Worm (Caenorhabditis elegans): ENCODE data around the gene R11H6.2.

R11H6.2 gene

DNA sequence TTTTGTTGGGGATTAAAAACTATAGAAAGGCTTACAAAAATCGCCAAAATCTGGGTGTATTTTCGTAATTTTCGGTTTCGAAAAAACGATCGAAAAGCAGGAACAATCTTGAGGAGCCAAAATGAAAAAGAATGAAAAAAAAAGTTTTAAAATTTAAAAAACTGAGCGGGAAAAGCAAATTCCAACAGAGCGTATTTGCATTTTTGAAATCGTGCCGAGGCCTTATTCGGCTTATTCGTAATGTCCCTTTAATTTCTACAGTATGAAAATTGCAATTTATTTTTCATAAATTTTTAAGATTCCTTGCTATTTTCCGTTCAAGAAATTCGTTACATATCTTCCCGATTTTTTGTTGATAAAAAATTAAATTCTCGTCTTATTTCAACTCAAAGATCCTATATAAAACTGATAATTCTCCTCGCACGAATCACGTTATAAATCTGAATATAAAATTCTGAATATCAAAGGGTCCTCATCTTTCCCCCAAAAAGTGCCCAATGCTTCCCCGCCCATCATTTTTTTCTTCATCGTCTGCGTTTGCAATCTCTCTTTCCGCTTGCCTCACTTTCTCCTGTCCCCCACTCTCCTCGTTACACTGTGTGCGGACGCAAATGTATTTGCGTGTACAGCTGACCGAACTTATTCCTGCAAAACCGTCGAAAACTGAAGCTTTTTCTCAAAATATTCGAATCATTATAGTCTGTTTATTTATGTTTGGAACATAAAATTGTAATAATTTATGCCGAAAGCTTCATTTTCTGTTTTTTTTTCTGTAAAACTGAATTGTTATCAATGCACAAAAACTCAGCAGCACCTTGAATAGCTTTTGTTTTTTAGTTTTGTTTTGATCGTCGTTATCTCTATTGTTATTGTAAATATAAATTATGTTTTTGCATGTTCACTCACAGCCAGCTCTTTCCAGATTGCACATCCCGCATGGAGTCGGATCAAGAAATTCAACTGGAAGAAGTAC is 48.3 kb downstream of the R11H6.2 start, which contains the start of the genes rfc-1 and pmp-3 (continued):
- TF ChIP-seq mdl-1 (tag; optimal IDR thresholded peaks at IDR 0.05): no peak
- TF ChIP-seq spr-1 (tag; optimal IDR thresholded peaks at IDR 0.05): no peak
- no peak for TF ChIP-seq tra-1 (GFP tag; IDR thresholded peaks at IDR 0.05)
- TF ChIP-seq nhr-48 (tag; optimal IDR thresholded peaks at IDR 0.05): no peak
- TF ChIP-seq T26A8.4 (GFP tag; IDR thresholded peaks at IDR 0.05): no peak
- TF ChIP-seq mep-1 (tag; optimal IDR thresholded peaks at IDR 0.05): peak; percentile 10
- TF ChIP-seq madf-9 (GFP tag; conservative IDR thresholded peaks at IDR 0.05): no peak

DNA sequence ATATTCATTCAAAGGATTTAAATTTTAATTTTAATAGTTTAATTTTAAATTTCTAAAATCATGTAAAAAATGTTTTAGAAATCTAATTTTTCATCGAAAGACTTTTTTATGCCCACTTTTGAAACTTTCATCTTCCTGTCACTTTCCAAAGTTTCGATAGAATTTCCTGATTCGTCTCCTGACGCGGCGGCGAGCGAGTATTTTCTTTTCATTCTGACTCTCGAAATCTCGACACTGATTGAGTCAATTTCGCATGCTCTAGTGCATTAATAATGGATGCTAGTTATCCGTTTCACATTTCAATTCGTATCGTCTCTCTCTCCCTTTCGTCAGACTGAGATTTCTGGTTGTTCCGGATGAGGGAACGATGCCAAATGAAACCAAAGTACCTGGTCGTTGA is 51.0 kb downstream of the R11H6.2 start:
- TF ChIP-seq mxl-3 (GFP tag; optimal IDR thresholded peaks at IDR 0.05) (no peak), mes-2 (tag; optimal IDR thresholded peaks at IDR 0.05; ENCODE audit: poor library complexity, severe bottlenecking) (no peak), nhr-11 (tag; optimal IDR thresholded peaks at IDR 0.05) (no peak), fkh-10 (GFP tag; optimal IDR thresholded peaks at IDR 0.05) (peak; percentile 63)

Measured in whole organism, L4 larva.